Fruit fly (Drosophila melanogaster): ENCODE results near the gene Pyroxd1.

Gene Pyroxd1

DNA sequence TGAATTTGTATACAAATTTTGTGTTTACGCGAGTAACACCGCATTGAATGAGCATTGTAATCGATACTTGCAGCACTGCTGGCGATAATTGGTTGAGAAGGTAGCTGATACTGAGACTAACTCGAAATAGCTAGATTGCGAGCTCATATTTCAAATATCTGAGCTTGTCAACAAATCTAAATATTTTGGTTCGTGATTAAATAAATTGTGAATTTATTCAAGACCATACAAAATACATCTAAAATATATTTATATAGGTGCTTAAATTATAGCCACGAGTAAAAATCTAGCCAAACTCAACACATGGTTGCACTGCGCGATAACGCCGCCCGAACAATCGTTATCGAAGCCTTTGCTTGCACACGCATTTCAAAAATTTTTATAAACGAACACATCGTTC is 2.6 kb downstream of the Pyroxd1 start, which contains the start of the genes Taf13 and nesd:
Gene Taf13 (minus strand): TSS at position 56 of the 400 bp plus-strand sequence.
Gene nesd (plus strand): TSS at position 179 of the 400 bp plus-strand sequence.
- TF ChIP-seq Dfd (GFP tag; optimal IDR thresholded peaks at IDR 0.05) (no peak), Myc (optimal IDR thresholded peaks at IDR 0.05) (peak; percentile 96), dmrt93B (GFP tag; optimal IDR thresholded peaks at IDR 0.05) (peak; percentile 17), Jra (GFP tag; optimal IDR thresholded peaks at IDR 0.05) (peak; percentile 35), ey (GFP tag; optimal IDR thresholded peaks at IDR 0.05) (peak; percentile 14), CG9705 (GFP tag; optimal IDR thresholded peaks at IDR 0.05) (peak; percentile 18), psq (GFP tag; optimal IDR thresholded peaks at IDR 0.05) (peak; percentile 7), CrebA (GFP tag; optimal IDR thresholded peaks at IDR 0.05; ENCODE audit: borderline replicate concordance) (no peak), N (GFP tag; optimal IDR thresholded peaks at IDR 0.05) (no peak), pan (optimal IDR thresholded peaks at IDR 0.05) (no peak), fru (GFP tag; optimal IDR thresholded peaks at IDR 0.05) (peak; percentile 37), OdsH (GFP tag; optimal IDR thresholded peaks at IDR 0.05) (peak; percentile 23), Abd-B (GFP tag; optimal IDR thresholded peaks at IDR 0.05) (no peak), brk (GFP tag; optimal IDR thresholded peaks at IDR 0.05) (no peak), jim (GFP tag; optimal IDR thresholded peaks at IDR 0.05) (no peak), usp (GFP tag; optimal IDR thresholded peaks at IDR 0.05) (no peak), h (GFP tag; optimal IDR thresholded peaks at IDR 0.05) (peak; percentile 56), woc (GFP tag; optimal IDR thresholded peaks at IDR 0.05) (peak; percentile 88), br (GFP tag; optimal IDR thresholded peaks at IDR 0.05) (peak; percentile 16), foxo (GFP tag; optimal IDR thresholded peaks at IDR 0.05) (peak in 1 of 2 experiments; percentile 63), rgr (GFP tag; optimal IDR thresholded peaks at IDR 0.05) (peak; percentile 55), sv (GFP tag; optimal IDR thresholded peaks at IDR 0.05) (peak; percentile 36), HLH106 (tag; optimal IDR thresholded peaks at IDR 0.05) (peak; percentile 61), GATAd (GFP tag; optimal IDR thresholded peaks at IDR 0.05) (no peak), Hnf4 (GFP tag; optimal IDR thresholded peaks at IDR 0.05) (peak; percentile 55), Rel (GFP tag; optimal IDR thresholded peaks at IDR 0.05) (no peak), Rel (tag; optimal IDR thresholded peaks at IDR 0.05) (peak; percentile 37), Sp1 (GFP tag; optimal IDR thresholded peaks at IDR 0.05) (peak; percentile 61), CG32264 (GFP tag; optimal IDR thresholded peaks at IDR 0.05) (no peak), dsf (GFP tag; optimal IDR thresholded peaks at IDR 0.05; ENCODE audit: borderline replicate concordance) (no peak)

DNA sequence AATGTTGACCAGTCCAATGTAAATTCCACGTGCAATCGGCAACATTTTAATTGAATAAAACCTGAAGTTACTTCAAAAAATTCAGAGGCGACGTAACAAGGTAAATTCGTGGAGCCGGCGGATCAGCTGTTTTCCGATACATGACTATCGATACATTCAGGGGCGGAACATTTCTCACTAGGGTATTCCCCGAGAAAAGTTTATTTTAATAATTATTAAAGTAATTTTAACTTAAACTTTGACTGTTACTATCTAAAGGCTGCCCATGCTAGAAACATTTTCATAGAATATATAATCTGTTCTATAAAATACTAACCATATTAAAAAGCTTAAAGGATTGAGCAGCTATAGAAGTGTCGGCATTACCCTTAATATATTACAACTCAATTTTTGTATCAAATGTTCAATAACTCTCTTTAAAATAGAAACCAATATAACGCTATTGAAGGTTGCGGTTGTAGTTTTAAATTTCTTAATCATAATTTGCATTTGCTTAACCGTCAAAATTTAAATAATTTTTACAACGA is 5.9 kb downstream of the Pyroxd1 start, which contains the start of the genes mRpS18B and Kua:
Gene mRpS18B (minus strand): TSS at position 149 of the 527 bp plus-strand sequence.
Gene Kua (plus strand): TSS at position 477 of the 527 bp plus-strand sequence.
- TF ChIP-seq N (GFP tag; optimal IDR thresholded peaks at IDR 0.05) (no peak), Sp1 (GFP tag; optimal IDR thresholded peaks at IDR 0.05) (peak; percentile 16), Abd-B (GFP tag; optimal IDR thresholded peaks at IDR 0.05) (no peak), Hr83 (GFP tag; optimal IDR thresholded peaks at IDR 0.05; ENCODE audit: poor library complexity, severe bottlenecking) (no peak), Rel (GFP tag; optimal IDR thresholded peaks at IDR 0.05) (no peak), Rel (tag; optimal IDR thresholded peaks at IDR 0.05) (peak; percentile 91), HLH106 (tag; optimal IDR thresholded peaks at IDR 0.05) (peak; percentile 63), CG9705 (GFP tag; optimal IDR thresholded peaks at IDR 0.05) (no peak), Hr78 (GFP tag; optimal IDR thresholded peaks at IDR 0.05) (no peak), Myc (optimal IDR thresholded peaks at IDR 0.05) (no peak), CrebA (GFP tag; optimal IDR thresholded peaks at IDR 0.05; ENCODE audit: borderline replicate concordance) (no peak), psq (GFP tag; optimal IDR thresholded peaks at IDR 0.05) (peak; percentile 6), fru (GFP tag; optimal IDR thresholded peaks at IDR 0.05) (no peak), h (GFP tag; optimal IDR thresholded peaks at IDR 0.05) (peak; percentile 42), rgr (GFP tag; optimal IDR thresholded peaks at IDR 0.05) (peak; percentile 19), foxo (GFP tag; optimal IDR thresholded peaks at IDR 0.05) (peak in 1 of 2 experiments; percentile 52), pan (optimal IDR thresholded peaks at IDR 0.05) (no peak), Dif (GFP tag; optimal IDR thresholded peaks at IDR 0.05; ENCODE audit: partially characterized antibody) (no peak), Hnf4 (GFP tag; optimal IDR thresholded peaks at IDR 0.05) (peak; percentile 37), woc (GFP tag; optimal IDR thresholded peaks at IDR 0.05) (peak; percentile 46)

DNA sequence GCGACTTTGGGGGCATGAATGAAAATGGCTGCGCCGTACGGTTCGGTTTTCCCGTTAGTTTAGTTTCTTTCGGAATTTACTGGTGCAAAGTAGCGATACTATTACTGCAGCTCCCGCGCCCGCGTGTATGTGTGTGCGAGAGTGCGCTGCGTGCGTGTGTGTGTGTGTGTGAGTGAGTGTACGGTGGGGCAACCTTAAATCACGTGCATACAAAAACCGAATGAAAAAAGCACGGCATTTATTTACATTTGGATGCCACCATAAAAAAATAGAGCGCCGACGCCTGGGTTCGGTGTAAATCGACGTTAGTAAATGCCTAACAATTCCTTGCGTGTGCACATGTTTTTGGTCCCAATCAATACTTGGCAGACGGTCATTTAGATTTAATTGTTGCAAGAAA is 6.5 kb downstream of the Pyroxd1 start:
- peak; percentile 3 for TF ChIP-seq Dfd (GFP tag; optimal IDR thresholded peaks at IDR 0.05)
- no peak for TF ChIP-seq sv (GFP tag; optimal IDR thresholded peaks at IDR 0.05)

DNA sequence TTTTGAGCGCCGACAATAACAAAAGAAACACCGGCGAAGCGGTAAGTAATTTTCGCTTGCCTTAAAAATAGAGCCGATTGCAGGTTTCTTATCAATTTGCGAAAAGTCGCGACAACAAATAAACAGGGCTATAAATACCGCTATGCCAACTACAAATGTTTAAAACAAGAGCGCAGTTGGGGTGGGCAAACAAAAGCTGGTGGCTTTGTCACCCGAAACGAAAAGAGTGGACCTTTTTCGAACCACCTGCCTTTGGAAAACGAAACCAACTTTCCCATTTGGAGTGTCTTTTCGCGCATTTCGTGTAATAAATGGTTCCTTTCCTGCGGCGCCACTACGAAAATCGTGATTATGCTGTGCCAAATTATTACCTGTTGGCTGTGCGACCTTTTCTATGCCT is 7.0 kb downstream of the Pyroxd1 start:
- no peak for TF ChIP-seq OdsH (GFP tag; optimal IDR thresholded peaks at IDR 0.05)
- TF ChIP-seq Dif (GFP tag; optimal IDR thresholded peaks at IDR 0.05; ENCODE audit: partially characterized antibody): peak; percentile 68

Data from whole organism, wandering third instar larva.